Worm (Caenorhabditis elegans) whole organism, L2 larva: Measurements from ENCODE around the gene mpz-3.

ENCODE experiments used
- F13H6.1 ChIP-seq: sonication (generic microtip); optimal IDR thresholded peaks from 2 replicates; lab custom pipeline; 2016; ENCODE audit warnings: missing genetic modification characterization, missing compliant biosample characterization
- R02D3.7 ChIP-seq: fragments of 150-350 bp; optimal IDR thresholded peaks from 2 replicates; lab custom pipeline; 2014; ENCODE audit warnings: missing biosample characterization, missing genetic modification characterization
- alr-1 ChIP-seq: fragments of 150-350 bp; optimal IDR thresholded peaks from 2 replicates; lab custom pipeline; 2014; ENCODE audit warnings: missing biosample characterization, missing genetic modification characterization
- aly-2 ChIP-seq: fragments of 150-350 bp; optimal IDR thresholded peaks from 2 replicates; lab custom pipeline; 2014; ENCODE audit warnings: missing biosample characterization, missing genetic modification characterization
- crh-2 ChIP-seq: sonication (generic microtip); optimal IDR thresholded peaks from 2 replicates; lab custom pipeline; 2017; ENCODE audit warnings: missing biosample characterization, missing genetic modification characterization
- dmd-4 ChIP-seq: sonication (generic microtip); optimal IDR thresholded peaks from 2 replicates; lab custom pipeline; 2017; ENCODE audit warnings: missing biosample characterization, missing genetic modification characterization
- egl-27 ChIP-seq: sonication (generic microtip); optimal IDR thresholded peaks from 3 replicates; lab custom pipeline; 2017; ENCODE audit warnings: missing biosample characterization, missing genetic modification reagents, missing genetic modification characterization
- fos-1 ChIP-seq: fragments of 150-350 bp; optimal IDR thresholded peaks from 2 replicates; lab custom pipeline; 2014; ENCODE audit warnings: missing biosample characterization, missing genetic modification characterization
- gmeb-1 ChIP-seq: fragments of 150-350 bp; optimal IDR thresholded peaks from 2 replicates; lab custom pipeline; 2014; ENCODE audit warnings: missing biosample characterization, missing genetic modification characterization
- lin-11 ChIP-seq: fragments of 150-350 bp; sonication (generic microtip); optimal IDR thresholded peaks from 2 replicates; lab custom pipeline; 2014; ENCODE audit warnings: missing biosample characterization, missing genetic modification characterization, inconsistent platforms, mixed read lengths
- lin-39 ChIP-seq: fragments of 150-350 bp; optimal IDR thresholded peaks from 2 replicates; lab custom pipeline; 2014; ENCODE audit warnings: missing biosample characterization, missing genetic modification reagents, missing genetic modification characterization
- lsy-2 ChIP-seq, 2 experiments: fragments of 150-350 bp in 1 of 2; sonication (generic microtip) in 1 of 2; optimal IDR thresholded peaks; 2 replicates each; lab custom pipeline; 2014 to 2017; ENCODE audit warnings: missing biosample characterization in 2 of 2, missing genetic modification characterization in 2 of 2
- mbf-1 ChIP-seq: sonication (generic microtip); optimal IDR thresholded peaks from 2 replicates; lab custom pipeline; 2017; ENCODE audit warnings: missing biosample characterization, missing genetic modification characterization
- mdl-1 ChIP-seq, 2 experiments: fragments of 150-350 bp in 1 of 2; sonication (generic microtip) in 1 of 2; optimal IDR thresholded peaks; 2 replicates each; lab custom pipeline; 2017; ENCODE audit warnings: missing biosample characterization in 2 of 2, missing genetic modification characterization in 2 of 2
- nhr-12 ChIP-seq: fragments of 150-350 bp; optimal IDR thresholded peaks from 2 replicates; lab custom pipeline; 2014; ENCODE audit warnings: missing biosample characterization, missing genetic modification characterization
- nhr-21 ChIP-seq: fragments of 150-350 bp; optimal IDR thresholded peaks from 2 replicates; lab custom pipeline; 2014; ENCODE audit warnings: missing biosample characterization, missing genetic modification characterization
- nhr-23 ChIP-seq: fragments of 150-350 bp; optimal IDR thresholded peaks from 2 replicates; lab custom pipeline; 2014; ENCODE audit warnings: missing biosample characterization, missing genetic modification reagents, missing genetic modification characterization
- nhr-237 ChIP-seq: fragments of 150-350 bp; optimal IDR thresholded peaks from 2 replicates; lab custom pipeline; 2014; ENCODE audit warnings: missing biosample characterization, missing genetic modification characterization
- nhr-6 ChIP-seq: fragments of 150-350 bp; optimal IDR thresholded peaks from 2 replicates; lab custom pipeline; 2014; ENCODE audit warnings: missing biosample characterization, missing genetic modification characterization
- nhr-77 ChIP-seq: fragments of 150-350 bp; optimal IDR thresholded peaks from 2 replicates; lab custom pipeline; 2014; ENCODE audit warnings: missing biosample characterization, missing genetic modification characterization
- skn-1 ChIP-seq: sonication (generic microtip); optimal IDR thresholded peaks from 2 replicates; lab custom pipeline; 2017; ENCODE audit warnings: missing biosample characterization, missing genetic modification characterization
- sma-9 ChIP-seq, 2 experiments: fragments of 150-350 bp in 1 of 2; sonication (generic microtip) in 1 of 2; optimal IDR thresholded peaks; 2 replicates each; lab custom pipeline; 2014 to 2016; ENCODE audit warnings: missing genetic modification characterization in 2 of 2, mild to moderate bottlenecking in 1 of 2, missing biosample characterization in 1 of 2, missing compliant biosample characterization in 1 of 2, missing genetic modification reagents in 1 of 2, moderate library complexity in 1 of 2
- unc-39 ChIP-seq: fragments of 150-350 bp; optimal IDR thresholded peaks from 2 replicates; lab custom pipeline; 2014; ENCODE audit warnings: missing biosample characterization, missing genetic modification characterization
- unc-55 ChIP-seq: fragments of 150-350 bp; sonication (generic microtip); optimal IDR thresholded peaks from 3 replicates; lab custom pipeline; 2014; ENCODE audit warnings: missing biosample characterization, missing genetic modification reagents, missing genetic modification characterization
- zag-1 ChIP-seq: fragments of 150-350 bp; optimal IDR thresholded peaks from 2 replicates; lab custom pipeline; 2014; ENCODE audit warnings: missing biosample characterization, missing genetic modification characterization
- ztf-1 ChIP-seq: fragments of 200-800 bp; sonication (Bioruptor generic); conservative IDR thresholded peaks from 2 replicates; pipeline ENCODE4 v1.3.6; 2022; ENCODE audit warnings: missing genetic modification characterization, missing compliant biosample characterization
- ztf-11 ChIP-seq: sonication (generic microtip); optimal IDR thresholded peaks from 2 replicates; lab custom pipeline; 2017; ENCODE audit warnings: missing biosample characterization, missing genetic modification characterization
- ztf-4 ChIP-seq: fragments of 150-350 bp; optimal IDR thresholded peaks from 2 replicates; lab custom pipeline; 2014; ENCODE audit warnings: missing biosample characterization, missing genetic modification characterization

mpz-3 gene

ce11 chrII:6524501-6524977, 40.7 kb downstream of the mpz-3 start, which contains the start of gene C56E6.2:
TSS of gene C56E6.2 (plus strand) at chrII:6524927.
- TF ChIP-seq egl-27 (tag; lab: Kevin White, UChicago) (no peak), fos-1 (tag; lab: Kevin White, UChicago) (peak; percentile 16)

ce11 chrII:6523940-6524339, 41.3 kb downstream of the mpz-3 start:
- TF ChIP-seq unc-55, result no peak
- TF ChIP-seq aly-2 (tag; lab: Kevin White, UChicago), result no peak
- TF ChIP-seq sma-9 (GFP tag; optimal IDR thresholded peaks at IDR 0.05; lab: Kevin White, UChicago), result no peak
- TF ChIP-seq sma-9 (tag; optimal IDR thresholded peaks at IDR 0.05; lab: Kevin White, UChicago), result no peak
- TF ChIP-seq alr-1 (tag; lab: Kevin White, UChicago), result no peak
- no peak for TF ChIP-seq nhr-23

ce11 chrII:6522622-6523254, 42.5 kb downstream of the mpz-3 start:
- TF ChIP-seq sma-9 (GFP tag; optimal IDR thresholded peaks at IDR 0.05; lab: Kevin White, UChicago) (peak; percentile 31), sma-9 (tag; optimal IDR thresholded peaks at IDR 0.05; lab: Kevin White, UChicago) (no peak), F13H6.1 (tag; lab: Kevin White, UChicago) (peak; percentile 12), mbf-1 (tag; lab: Kevin White, UChicago) (no peak)

- TF ChIP-seq alr-1 (tag; lab: Kevin White, UChicago) (no peak), lsy-2 (tag; optimal IDR thresholded peaks at IDR 0.05; lab: Kevin White, UChicago) (no peak), crh-2 (tag; lab: Kevin White, UChicago) (no peak), ztf-11 (tag; lab: Kevin White, UChicago) (no peak), egl-27 (tag; lab: Kevin White, UChicago) (no peak), mbf-1 (tag; lab: Kevin White, UChicago) (no peak), sma-9 (GFP tag; optimal IDR thresholded peaks at IDR 0.05; lab: Kevin White, UChicago) (no peak), sma-9 (tag; optimal IDR thresholded peaks at IDR 0.05; lab: Kevin White, UChicago) (no peak), nhr-237 (tag; lab: Kevin White, UChicago) (no peak), skn-1 (tag; lab: Kevin White, UChicago) (no peak), zag-1 (tag; lab: Kevin White, UChicago) (no peak), lin-11 (tag; lab: Kevin White, UChicago) (no peak), nhr-6 (tag; lab: Kevin White, UChicago) (no peak), R02D3.7 (tag; lab: Kevin White, UChicago) (no peak), nhr-23 (no peak), nhr-77 (tag; lab: Kevin White, UChicago) (no peak)
- TF ChIP-seq, all 48 proteins: peak for 0
Measured at ce11 chrII:6521316-6521715, 43.9 kb downstream of the mpz-3 start, which contains the start of gene toe-2. TSS of gene toe-2 (minus strand) at chrII:6521385.

- TF ChIP-seq lin-39 (no peak), fos-1 (tag; lab: Kevin White, UChicago) (peak; percentile 42), sma-9 (GFP tag; optimal IDR thresholded peaks at IDR 0.05; lab: Kevin White, UChicago) (peak; percentile 17), sma-9 (tag; optimal IDR thresholded peaks at IDR 0.05; lab: Kevin White, UChicago) (no peak)
Measured at ce11 chrII:6520103-6520502, 45.1 kb downstream of the mpz-3 start.

ce11 chrII:6519703-6520102, 45.5 kb downstream of the mpz-3 start:
- no peak for TF ChIP-seq ztf-1 (GFP tag; lab: Robert Waterston, UW)
- no peak for TF ChIP-seq nhr-12
- no peak for TF ChIP-seq sma-9 (GFP tag; optimal IDR thresholded peaks at IDR 0.05; lab: Kevin White, UChicago)
- no peak for TF ChIP-seq sma-9 (tag; optimal IDR thresholded peaks at IDR 0.05; lab: Kevin White, UChicago)
- no peak for TF ChIP-seq unc-39
- TF ChIP-seq ztf-11 (tag; lab: Kevin White, UChicago), result no peak
- no peak for TF ChIP-seq mdl-1 (tag; optimal IDR thresholded peaks at IDR 0.05; lab: Kevin White, UChicago)
- no peak for TF ChIP-seq ztf-4 (tag; lab: Kevin White, UChicago)

- TF ChIP-seq ztf-4 (tag; lab: Kevin White, UChicago), result no peak
- no peak for TF ChIP-seq nhr-21 (tag; lab: Kevin White, UChicago)
- no peak for TF ChIP-seq mdl-1 (tag; optimal IDR thresholded peaks at IDR 0.05; lab: Kevin White, UChicago)
- no peak for TF ChIP-seq mbf-1 (tag; lab: Kevin White, UChicago)
- TF ChIP-seq nhr-237 (tag; lab: Kevin White, UChicago), result no peak
- TF ChIP-seq gmeb-1 (tag; lab: Kevin White, UChicago), result no peak
- TF ChIP-seq dmd-4 (tag; lab: Kevin White, UChicago), result no peak
- no peak for TF ChIP-seq sma-9 (GFP tag; optimal IDR thresholded peaks at IDR 0.05; lab: Kevin White, UChicago)
- no peak for TF ChIP-seq sma-9 (tag; optimal IDR thresholded peaks at IDR 0.05; lab: Kevin White, UChicago)
- TF ChIP-seq, all 48 proteins: peak for 0
Measured at ce11 chrII:6516276-6516675, 48.9 kb downstream of the mpz-3 start, which contains the start of gene C56E6.7. TSS of gene C56E6.7 (plus strand) at chrII:6516576.
